Fruit fly (Drosophila melanogaster) whole organism, adult: Measurements from ENCODE around the gene CG34425.

Experiments
- CG11617 ChIP-seq: fragments of 200-800 bp; sonication (Bioruptor generic); optimal IDR thresholded peaks from 2 replicates; lab custom pipeline; 2017; ENCODE audit warnings: mild to moderate bottlenecking, missing biosample characterization, missing genetic modification reagents, missing genetic modification characterization
- CG12768 ChIP-seq: fragments of 200-800 bp; sonication (Bioruptor generic); optimal IDR thresholded peaks from 2 replicates; lab custom pipeline; 2017; ENCODE audit warnings: missing biosample characterization, missing genetic modification characterization, mild to moderate bottlenecking, moderate library complexity, missing genetic modification reagents
- CG14711 ChIP-seq: fragments of 200-800 bp; sonication (Bioruptor generic); optimal IDR thresholded peaks from 2 replicates; lab custom pipeline; 2018; ENCODE audit warnings: missing biosample characterization, mild to moderate bottlenecking, missing genetic modification characterization, moderate library complexity
- CG1620 ChIP-seq: fragments of 200-800 bp; sonication (Bioruptor generic); optimal IDR thresholded peaks from 2 replicates; lab custom pipeline; 2016; ENCODE audit warnings: missing biosample characterization, missing genetic modification characterization
- CG33017 ChIP-seq: fragments of 200-800 bp; sonication (Bioruptor generic); optimal IDR thresholded peaks from 2 replicates; lab custom pipeline; 2018; ENCODE audit warnings: missing biosample characterization, mild to moderate bottlenecking, missing genetic modification characterization, moderate library complexity
- CG5204 ChIP-seq: fragments of 200-800 bp; sonication (Bioruptor generic); optimal IDR thresholded peaks from 2 replicates; lab custom pipeline; 2016; ENCODE audit warnings: missing biosample characterization, missing genetic modification characterization
- CG7045 ChIP-seq: fragments of 200-800 bp; sonication (Bioruptor generic); optimal IDR thresholded peaks from 2 replicates; lab custom pipeline; 2017; ENCODE audit warnings: missing biosample characterization, mild to moderate bottlenecking, missing genetic modification characterization
- CG7101 ChIP-seq: fragments of 200-800 bp; sonication (Bioruptor generic); optimal IDR thresholded peaks from 2 replicates; lab custom pipeline; 2018; ENCODE audit warnings: missing biosample characterization, mild to moderate bottlenecking, missing genetic modification characterization, moderate library complexity
- Clk ChIP-seq: fragments of 200-800 bp; sonication (Bioruptor generic); optimal IDR thresholded peaks from 2 replicates; lab custom pipeline; 2017; ENCODE audit warnings: missing biosample characterization, missing genetic modification characterization
- Crg-1 ChIP-seq: fragments of 200-800 bp; sonication (Bioruptor generic); optimal IDR thresholded peaks from 2 replicates; lab custom pipeline; 2016; ENCODE audit warnings: missing biosample characterization, missing genetic modification characterization
- Hr96 ChIP-seq: fragments of 200-800 bp; sonication (Bioruptor generic); optimal IDR thresholded peaks from 2 replicates; lab custom pipeline; 2016; ENCODE audit warnings: missing biosample characterization, missing genetic modification characterization
- Mnt ChIP-seq: fragments of 200-800 bp; sonication (Bioruptor generic); optimal IDR thresholded peaks from 2 replicates; lab custom pipeline; 2016; ENCODE audit warnings: missing biosample characterization, mild to moderate bottlenecking, missing genetic modification characterization
- bab1 ChIP-seq: fragments of 200-800 bp; sonication (Bioruptor generic); optimal IDR thresholded peaks from 3 replicates; lab custom pipeline; 2019; ENCODE audit warnings: missing biosample characterization, mild to moderate bottlenecking, missing genetic modification characterization, moderate library complexity
- cic ChIP-seq: fragments of 200-800 bp; sonication (Bioruptor generic); optimal IDR thresholded peaks from 2 replicates; lab custom pipeline; 2017; ENCODE audit warnings: missing biosample characterization, mild to moderate bottlenecking, missing genetic modification characterization, moderate library complexity
- cnc ChIP-seq, 2 experiments: fragments of >200 bp; optimal IDR thresholded peaks; 2 replicates each; lab custom pipeline; 2017
- kay ChIP-seq: fragments of 200-800 bp; sonication (Bioruptor generic); peaks from one replicate; lab custom pipeline; 2016; ENCODE audit warnings: missing biosample characterization, missing genetic modification characterization, borderline replicate concordance
- ovo ChIP-seq: fragments of 200-800 bp; sonication (Bioruptor generic); optimal IDR thresholded peaks from 2 replicates; lab custom pipeline; 2016; ENCODE audit warnings: missing biosample characterization, missing genetic modification characterization
- pad ChIP-seq: fragments of 200-800 bp; sonication (Bioruptor generic); optimal IDR thresholded peaks from 3 replicates; lab custom pipeline; 2017; ENCODE audit warnings: missing biosample characterization, missing genetic modification characterization, mild to moderate bottlenecking, moderate library complexity, missing genetic modification reagents
- tj ChIP-seq: fragments of 200-800 bp; sonication (Bioruptor generic); optimal IDR thresholded peaks from 3 replicates; lab custom pipeline; 2017; ENCODE audit warnings: missing biosample characterization, mild to moderate bottlenecking, missing genetic modification characterization, moderate library complexity
- toe ChIP-seq: fragments of 200-800 bp; sonication (Bioruptor generic); optimal IDR thresholded peaks from 2 replicates; lab custom pipeline; 2016; ENCODE audit warnings: missing biosample characterization, missing genetic modification characterization

CG34425 gene

DNA sequence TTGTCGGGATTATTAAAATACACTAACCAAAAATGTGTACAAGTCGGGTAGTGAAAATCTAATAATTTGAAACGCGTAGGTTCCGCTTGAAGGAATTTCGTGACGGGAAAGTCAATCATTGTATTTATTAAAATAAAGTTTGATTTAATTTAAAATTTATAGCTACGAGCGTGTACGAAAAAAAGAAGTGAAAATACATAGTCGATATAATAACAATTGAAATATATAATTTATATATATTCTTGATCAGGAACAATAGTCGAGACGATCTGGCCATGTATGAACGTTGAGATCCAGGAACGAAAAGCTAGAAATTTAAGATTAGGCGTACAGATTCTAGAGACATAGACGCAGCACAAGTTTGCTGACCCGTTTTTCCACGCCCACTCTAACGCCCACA is at the start of gene CG34425:
CG34425 (minus strand) TSS at position 101 of the 400 bp plus-strand sequence.
- TF ChIP-seq cic (GFP tag; lab: Kevin White, UChicago) (no peak), Crg-1 (GFP tag; lab: Kevin White, UChicago) (no peak), CG5204 (no peak), pad (GFP tag; lab: Kevin White, UChicago) (no peak), CG14711 (tag; lab: Kevin White, UChicago) (no peak), CG11617 (GFP tag; lab: Kevin White, UChicago) (no peak), cnc (optimal IDR thresholded peaks at IDR 0.05; lab: Kevin White, UChicago) (no peak), CG7045 (GFP tag; lab: Kevin White, UChicago) (no peak), Clk (GFP tag; lab: Kevin White, UChicago) (no peak), kay (GFP tag; lab: Kevin White, UChicago) (no peak), Hr96 (GFP tag; lab: Kevin White, UChicago) (no peak), toe (GFP tag; lab: Kevin White, UChicago) (no peak)

DNA sequence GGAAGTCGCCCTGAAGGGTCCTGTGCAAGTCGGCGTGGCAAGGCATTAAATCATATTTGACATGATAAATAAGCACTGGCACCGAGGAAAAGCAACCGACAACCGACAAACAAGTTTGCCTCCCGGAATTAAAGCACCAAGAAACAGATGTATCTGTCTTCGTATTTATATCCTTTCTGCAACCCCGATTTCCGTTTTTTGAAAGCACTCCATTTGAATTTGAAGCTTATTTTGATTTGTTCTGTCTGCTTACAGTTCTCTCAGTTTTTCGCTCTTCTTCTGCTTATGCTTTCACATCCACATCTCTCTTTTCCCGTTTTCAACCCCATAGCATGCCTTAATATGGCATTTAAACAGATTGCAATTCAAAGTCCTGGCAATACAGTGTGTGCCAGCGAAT is 47.4 kb upstream of the CG34425 start:
- TF ChIP-seq Clk (GFP tag; lab: Kevin White, UChicago) (no peak), Hr96 (GFP tag; lab: Kevin White, UChicago) (no peak), CG11617 (GFP tag; lab: Kevin White, UChicago) (no peak), CG7045 (GFP tag; lab: Kevin White, UChicago) (no peak), CG33017 (no peak), Mnt (GFP tag; lab: Kevin White, UChicago) (no peak), cnc (optimal IDR thresholded peaks at IDR 0.05; lab: Kevin White, UChicago) (no peak), bab1 (no peak), CG1620 (GFP tag; lab: Kevin White, UChicago) (no peak), ovo (no peak), toe (GFP tag; lab: Kevin White, UChicago) (no peak), CG14711 (tag; lab: Kevin White, UChicago) (no peak), pad (GFP tag; lab: Kevin White, UChicago) (no peak), CG7101 (tag; lab: Kevin White, UChicago) (no peak), CG12768 (GFP tag; lab: Kevin White, UChicago) (no peak), tj (GFP tag; lab: Kevin White, UChicago) (no peak), CG5204 (no peak), kay (GFP tag; lab: Kevin White, UChicago) (no peak), cic (GFP tag; lab: Kevin White, UChicago) (no peak), Crg-1 (GFP tag; lab: Kevin White, UChicago) (no peak)

- no peak for TF ChIP-seq tj (GFP tag; lab: Kevin White, UChicago)
- no peak for TF ChIP-seq CG1620 (GFP tag; lab: Kevin White, UChicago)
- no peak for TF ChIP-seq Mnt (GFP tag; lab: Kevin White, UChicago)
- TF ChIP-seq bab1, result no peak
- no peak for TF ChIP-seq ovo
These were observed 36.5 kb upstream of the CG34425 start for dm6 chr3R:4542614-4543191.

DNA sequence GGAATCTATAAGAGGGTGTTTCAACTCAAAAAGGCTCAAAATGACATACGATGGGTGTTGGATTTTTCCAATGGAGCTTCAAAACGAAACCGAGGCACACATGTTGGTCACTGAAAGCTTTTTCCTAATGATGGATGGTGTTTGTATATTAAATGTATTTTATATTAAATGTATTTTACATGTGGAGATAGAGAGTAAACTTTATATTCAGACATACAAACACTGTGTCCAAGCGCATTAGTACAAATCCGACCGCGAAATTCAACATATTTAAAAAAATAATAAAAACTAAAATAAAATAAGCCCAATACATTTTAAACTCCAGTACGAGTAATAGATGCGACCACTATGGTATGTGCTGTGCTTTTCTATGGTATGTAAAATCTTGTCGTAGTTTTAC is 34.9 kb upstream of the CG34425 start, which contains the start of gene Mur82C:
Mur82C (plus strand) TSS at position 301 of the 400 bp plus-strand sequence.
- TF ChIP-seq Mnt (GFP tag; lab: Kevin White, UChicago), result no peak
- TF ChIP-seq Clk (GFP tag; lab: Kevin White, UChicago), result no peak
- no peak for TF ChIP-seq ovo
- TF ChIP-seq CG5204, result no peak
- TF ChIP-seq kay (GFP tag; lab: Kevin White, UChicago), result no peak

DNA sequence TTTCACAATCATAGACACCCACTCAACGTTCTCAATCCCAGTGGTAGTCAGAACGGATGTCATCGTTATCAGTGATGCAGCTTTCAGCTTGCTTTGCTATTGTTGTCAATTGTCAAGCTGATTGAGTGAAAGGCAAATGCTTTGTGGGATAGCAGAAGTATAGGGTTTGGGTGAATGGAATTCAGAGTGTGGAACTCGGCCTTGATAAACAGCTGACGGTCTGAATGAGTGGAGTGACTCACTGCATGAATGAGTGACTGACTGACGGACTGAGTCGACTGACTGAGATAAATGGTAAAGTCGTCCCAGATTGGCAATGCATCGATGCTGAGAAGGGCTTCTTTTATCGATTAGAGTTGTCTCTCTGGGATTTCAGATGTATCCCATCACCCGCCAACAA is 24.8 kb upstream of the CG34425 start:
- TF ChIP-seq Mnt (GFP tag; lab: Kevin White, UChicago) (no peak), kay (GFP tag; lab: Kevin White, UChicago) (no peak)

DNA sequence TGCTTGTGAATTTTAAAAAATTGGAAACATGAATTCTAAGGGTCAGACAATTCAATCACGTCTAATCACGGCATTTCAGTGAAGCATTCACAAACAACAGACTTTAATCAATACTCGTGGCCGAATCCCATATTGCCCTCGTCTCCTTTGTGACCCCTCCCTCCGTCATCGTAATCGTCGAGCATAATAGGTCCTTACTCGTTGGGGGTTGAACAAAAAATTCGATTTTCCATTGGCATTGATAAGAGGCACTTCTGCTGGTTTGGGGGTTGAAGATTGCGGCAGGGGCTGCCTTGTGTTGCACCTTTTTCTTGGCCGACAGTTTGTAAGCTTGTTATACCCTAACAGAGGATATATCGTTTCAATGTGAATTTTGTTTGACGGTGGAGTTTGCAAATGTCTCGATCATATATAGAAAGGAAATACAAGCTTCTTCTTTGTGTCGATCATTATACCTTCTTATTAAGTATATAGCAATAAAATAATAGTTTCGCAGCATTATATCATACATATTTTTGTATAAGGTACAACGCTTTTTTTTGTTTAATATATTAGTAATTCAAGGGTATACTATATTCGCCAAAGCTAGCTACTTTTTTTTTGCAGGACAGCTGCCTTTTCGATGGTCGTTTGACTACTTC is 18.1 kb upstream of the CG34425 start:
- TF ChIP-seq tj (GFP tag; lab: Kevin White, UChicago), result no peak
- TF ChIP-seq CG14711 (tag; lab: Kevin White, UChicago), result no peak
- no peak for TF ChIP-seq CG5204
- no peak for TF ChIP-seq Clk (GFP tag; lab: Kevin White, UChicago)
- no peak for TF ChIP-seq Crg-1 (GFP tag; lab: Kevin White, UChicago)
- TF ChIP-seq CG33017, result no peak
- TF ChIP-seq cnc (optimal IDR thresholded peaks at IDR 0.05; lab: Kevin White, UChicago), result no peak
- no peak for TF ChIP-seq CG1620 (GFP tag; lab: Kevin White, UChicago)
- no peak for TF ChIP-seq CG11617 (GFP tag; lab: Kevin White, UChicago)
- no peak for TF ChIP-seq ovo
- no peak for TF ChIP-seq toe (GFP tag; lab: Kevin White, UChicago)
- TF ChIP-seq CG7101 (tag; lab: Kevin White, UChicago), result no peak
- no peak for TF ChIP-seq bab1
- TF ChIP-seq kay (GFP tag; lab: Kevin White, UChicago), result no peak
- TF ChIP-seq Mnt (GFP tag; lab: Kevin White, UChicago), result no peak
- TF ChIP-seq cic (GFP tag; lab: Kevin White, UChicago), result no peak
- TF ChIP-seq Hr96 (GFP tag; lab: Kevin White, UChicago), result no peak
- TF ChIP-seq pad (GFP tag; lab: Kevin White, UChicago), result no peak
